Worm (Caenorhabditis elegans): ENCODE measurements around the gene ZK892.5.

The ZK892.5 gene

ce11 chrII:10016013-10016412 lies 8.0 kb downstream of the ZK892.5 start, which contains the start of gene lec-2 (continued):
- peak; percentile 51 for TF ChIP-seq rbr-2 (tag; optimal IDR thresholded peaks at IDR 0.05)
- TF ChIP-seq nhr-48 (tag; optimal IDR thresholded peaks at IDR 0.05): peak; percentile 41
- TF ChIP-seq ceh-32 (tag; optimal IDR thresholded peaks at IDR 0.05; ENCODE audit: poor library complexity): no peak
- TF ChIP-seq F10B5.3 (tag; optimal IDR thresholded peaks at IDR 0.05): no peak
- TF ChIP-seq zip-11 (GFP tag; IDR thresholded peaks at IDR 0.05): no peak
- peak; percentile 54; the same call in 1 of the 2 replicates for TF ChIP-seq egl-43 (GFP tag; IDR thresholded peaks at IDR 0.05)
- peak; percentile 55 for TF ChIP-seq hlh-30 (tag; optimal IDR thresholded peaks at IDR 0.05; ENCODE audit: insufficient read depth)
- no peak for TF ChIP-seq nhr-6 (tag; optimal IDR thresholded peaks at IDR 0.05)
- TF ChIP-seq snpc-1.2 (GFP tag; IDR thresholded peaks at IDR 0.05): no peak
- TF ChIP-seq hmg-1.1 (GFP tag; IDR thresholded peaks at IDR 0.05): peak; percentile 77
- peak; percentile 7 for TF ChIP-seq spr-3 (GFP tag; optimal IDR thresholded peaks at IDR 0.05)

ce11 chrII:10017528-10017927 lies 9.5 kb downstream of the ZK892.5 start:
- TF ChIP-seq dmd-6 (GFP tag; IDR thresholded peaks at IDR 0.05) (peak; percentile 24; the same call in 1 of the 2 replicates), ceh-82 (tag; optimal IDR thresholded peaks at IDR 0.05) (no peak), mep-1 (tag; optimal IDR thresholded peaks at IDR 0.05) (no peak), ZK337.2 (GFP tag; IDR thresholded peaks at IDR 0.05) (no peak), mxl-3 (GFP tag; optimal IDR thresholded peaks at IDR 0.05) (peak; percentile 15), F44E2.7 (GFP tag; IDR thresholded peaks at IDR 0.05) (no peak), unc-62 (GFP tag; optimal IDR thresholded peaks at IDR 0.05 in 1 of 2) (peak in 1 of 2 experiments; percentile 71), unc-62 (tag; optimal IDR thresholded peaks at IDR 0.05) (no peak), tra-1 (GFP tag; IDR thresholded peaks at IDR 0.05) (0 out of 2 replicates have a peak, but pooled peaks have one; percentile 25), hlh-30 (tag; optimal IDR thresholded peaks at IDR 0.05; ENCODE audit: insufficient read depth) (peak; percentile 20), duxl-1 (tag; optimal IDR thresholded peaks at IDR 0.05; ENCODE audit: poor library complexity) (no peak), zfp-2 (tag; optimal IDR thresholded peaks at IDR 0.05) (no peak), nhr-10 (tag; optimal IDR thresholded peaks at IDR 0.05) (no peak), nhr-237 (tag; optimal IDR thresholded peaks at IDR 0.05) (no peak), lin-13 (GFP tag; optimal IDR thresholded peaks at IDR 0.05) (no peak), skn-1 (tag; optimal IDR thresholded peaks at IDR 0.05) (no peak), F26F4.8 (GFP tag; conservative IDR thresholded peaks at IDR 0.05) (no peak), rbr-2 (tag; optimal IDR thresholded peaks at IDR 0.05) (no peak), vab-7 (GFP tag; IDR thresholded peaks at IDR 0.05) (no peak), nhr-77 (tag; optimal IDR thresholded peaks at IDR 0.05) (no peak), php-3 (GFP tag; IDR thresholded peaks at IDR 0.05) (no peak), dmd-9 (GFP tag; IDR thresholded peaks at IDR 0.05) (no peak), aha-1 (tag) (peak; percentile 54), daf-16 (GFP tag; optimal IDR thresholded peaks at IDR 0.05) (no peak), daf-16 (tag; optimal IDR thresholded peaks at IDR 0.05) (no peak), lir-3 (tag; optimal IDR thresholded peaks at IDR 0.05) (no peak), gei-8 (GFP tag; optimal IDR thresholded peaks at IDR 0.05) (no peak), zag-1 (tag; optimal IDR thresholded peaks at IDR 0.05) (no peak), Y48G9A.11 (GFP tag; IDR thresholded peaks at IDR 0.05) (no peak), ZK546.5 (tag; optimal IDR thresholded peaks at IDR 0.05) (no peak), tag-97 (GFP tag; IDR thresholded peaks at IDR 0.05) (no peak), R02D3.7 (tag; optimal IDR thresholded peaks at IDR 0.05) (no peak)

ce11 chrII:10019669-10020068 lies 11.7 kb downstream of the ZK892.5 start:
- TF ChIP-seq dve-1 (tag; optimal IDR thresholded peaks at IDR 0.05; ENCODE audit: insufficient read depth) (peak; percentile 18), unc-39 (tag; optimal IDR thresholded peaks at IDR 0.05) (no peak), mep-1 (tag; optimal IDR thresholded peaks at IDR 0.05) (no peak), nhr-28 (tag; optimal IDR thresholded peaks at IDR 0.05) (peak; percentile 72), tra-1 (GFP tag; IDR thresholded peaks at IDR 0.05) (peak; percentile 52; the same call in 1 of the 2 replicates), ceh-20 (GFP tag; IDR thresholded peaks at IDR 0.05) (peak; percentile 56; the same call in 1 of the 2 replicates), dmd-6 (GFP tag; IDR thresholded peaks at IDR 0.05) (peak; percentile 62), hlh-30 (tag; optimal IDR thresholded peaks at IDR 0.05; ENCODE audit: insufficient read depth) (peak; percentile 85), cey-2 (tag; optimal IDR thresholded peaks at IDR 0.05; ENCODE audit: borderline replicate concordance, insufficient read depth) (peak; percentile 54), mdl-1 (tag; optimal IDR thresholded peaks at IDR 0.05) (peak in 1 of 2 experiments; percentile 7), ceh-82 (tag; optimal IDR thresholded peaks at IDR 0.05) (no peak)

All from whole organism, L4 larva.